Worm (Caenorhabditis elegans): ENCODE results near the gene C40A11.7.

ce11 chrII:2176688-2177087, 26.3 kb upstream of the C40A11.7 start, which contains the start of gene gba-1:
- no peak for TF ChIP-seq unc-30 (tag; optimal IDR thresholded peaks at IDR 0.05)
- TF ChIP-seq irx-1 (tag; optimal IDR thresholded peaks at IDR 0.05), result no peak
- no peak for TF ChIP-seq nhr-90 (tag; optimal IDR thresholded peaks at IDR 0.05; ENCODE audit: poor library complexity)
